Fruit fly (Drosophila melanogaster) whole organism, embryonic: Measurements from ENCODE around the gene CG11350.

Experiments used
- Atf-2 ChIP-seq: fragments of 200-800 bp; sonication (Bioruptor generic); optimal IDR thresholded peaks from 2 replicates; lab custom pipeline; 2016; ENCODE audit warnings: missing biosample characterization, missing genetic modification characterization
- CG10267 ChIP-seq: fragments of 200-800 bp; sonication (Bioruptor generic); optimal IDR thresholded peaks from 2 replicates; lab custom pipeline; 2018; ENCODE audit warnings: missing biosample characterization, mild to moderate bottlenecking, missing genetic modification characterization, moderate library complexity
- CG15011 ChIP-seq: fragments of 200-800 bp; sonication (Bioruptor generic); optimal IDR thresholded peaks from 3 replicates; lab custom pipeline; 2018; ENCODE audit warnings: missing biosample characterization, mild to moderate bottlenecking, missing genetic modification characterization
- CG15696 ChIP-seq: fragments of 200-800 bp; sonication (Bioruptor generic); optimal IDR thresholded peaks from 2 replicates; lab custom pipeline; 2019; ENCODE audit warnings: missing biosample characterization, mild to moderate bottlenecking, missing genetic modification characterization, moderate library complexity
- CG1647 ChIP-seq: fragments of 200-800 bp; sonication (Bioruptor generic); optimal IDR thresholded peaks from 3 replicates; lab custom pipeline; 2016; ENCODE audit warnings: missing biosample characterization, missing genetic modification characterization
- CG2202 ChIP-seq: fragments of 200-800 bp; sonication (Bioruptor generic); optimal IDR thresholded peaks from 2 replicates; lab custom pipeline; 2018; ENCODE audit warnings: missing biosample characterization, mild to moderate bottlenecking, missing genetic modification characterization
- CG2875 ChIP-seq: fragments of 200-800 bp; sonication (Bioruptor generic); optimal IDR thresholded peaks from 2 replicates; lab custom pipeline; 2017; ENCODE audit warnings: missing biosample characterization, mild to moderate bottlenecking, missing genetic modification characterization, missing genetic modification reagents
- CG30403 ChIP-seq: fragments of 200-800 bp; sonication (Bioruptor generic); optimal IDR thresholded peaks from 3 replicates; lab custom pipeline; 2016; ENCODE audit warnings: missing biosample characterization, missing genetic modification characterization
- CG32767 ChIP-seq: fragments of 200-800 bp; sonication (Bioruptor generic); IDR thresholded peaks from 2 replicates; pipeline ENCODE4 v1.3.6; 2022; ENCODE audit warnings: missing biosample characterization, missing genetic modification characterization
- CG43689 ChIP-seq: fragments of 200-800 bp; sonication (Bioruptor generic); IDR thresholded peaks from 2 replicates; pipeline ENCODE4 v1.3.6; 2022; ENCODE audit warnings: missing biosample characterization, missing genetic modification characterization
- CG4820 ChIP-seq: fragments of 200-800 bp; sonication (Bioruptor generic); optimal IDR thresholded peaks from 3 replicates; lab custom pipeline; 2016; ENCODE audit warnings: missing biosample characterization, missing genetic modification characterization
- CG5245 ChIP-seq: fragments of 200-800 bp; sonication (Bioruptor generic); optimal IDR thresholded peaks from 3 replicates; lab custom pipeline; 2016; ENCODE audit warnings: missing biosample characterization, missing genetic modification characterization
- CG6254 ChIP-seq: fragments of 200-800 bp; sonication (Bioruptor generic); optimal IDR thresholded peaks from 3 replicates; lab custom pipeline; 2017; ENCODE audit warnings: mild to moderate bottlenecking, missing biosample characterization, missing genetic modification reagents, missing genetic modification characterization
- CG6272 ChIP-seq: fragments of 200-800 bp; sonication (Bioruptor generic); IDR thresholded peaks from 2 replicates; pipeline ENCODE4 v1.3.6; 2022; ENCODE audit warnings: missing biosample characterization, missing genetic modification characterization
- CG7372 ChIP-seq: fragments of 200-800 bp; sonication (Bioruptor generic); IDR thresholded peaks from 2 replicates; pipeline ENCODE4 v1.3.6; 2022; ENCODE audit warnings: missing biosample characterization, missing genetic modification characterization
- CG7963 ChIP-seq: fragments of 200-800 bp; sonication (Bioruptor generic); IDR thresholded peaks from 3 replicates; pipeline ENCODE4 v1.3.6; 2022; ENCODE audit warnings: missing biosample characterization, missing genetic modification characterization; ENCODE audit not compliant: partially characterized antibody
- CG8359 ChIP-seq: fragments of 200-800 bp; sonication (Bioruptor generic); optimal IDR thresholded peaks from 2 replicates; lab custom pipeline; 2017; ENCODE audit warnings: missing biosample characterization, mild to moderate bottlenecking, missing genetic modification characterization, borderline replicate concordance
- CG9876 ChIP-seq: fragments of 200-800 bp; sonication (Bioruptor generic); optimal IDR thresholded peaks from 2 replicates; lab custom pipeline; 2016; ENCODE audit warnings: missing biosample characterization, missing genetic modification characterization
- Chrac-16 ChIP-seq: fragments of 200-800 bp; sonication (Bioruptor generic); optimal IDR thresholded peaks from 3 replicates; lab custom pipeline; 2016; ENCODE audit warnings: missing biosample characterization, missing genetic modification characterization
- Dip2 ChIP-seq: fragments of 200-800 bp; sonication (Bioruptor generic); IDR thresholded peaks from 2 replicates; pipeline ENCODE4 v1.3.6; 2022; ENCODE audit warnings: missing biosample characterization, missing genetic modification characterization
- Dref ChIP-seq: fragments of 200-800 bp; sonication (Bioruptor generic); IDR thresholded peaks from 2 replicates; pipeline ENCODE4 v1.3.6; 2022; ENCODE audit warnings: missing biosample characterization, missing genetic modification characterization
- GATAe ChIP-seq: fragments of 200-800 bp; sonication (Bioruptor generic); conservative IDR thresholded peaks from 2 replicates; pipeline ENCODE4 v1.3.6; 2022; ENCODE audit warnings: missing biosample characterization, missing genetic modification characterization
- Gsc ChIP-seq: fragments of 200-800 bp; sonication (Bioruptor generic); IDR thresholded peaks from 2 replicates; pipeline ENCODE4 v1.3.6; 2022; ENCODE audit warnings: missing biosample characterization, missing genetic modification characterization
- HmgZ ChIP-seq: fragments of 200-800 bp; sonication (Bioruptor generic); optimal IDR thresholded peaks from 2 replicates; lab custom pipeline; 2018; ENCODE audit warnings: missing biosample characterization, mild to moderate bottlenecking, missing genetic modification characterization
- Med ChIP-seq: fragments of 200-800 bp; sonication (Bioruptor generic); peaks from one replicate; lab custom pipeline; 2016; ENCODE audit warnings: missing biosample characterization, missing genetic modification characterization, mild to moderate bottlenecking, inconsistent platforms, moderate library complexity
- Spps ChIP-seq: fragments of 200-800 bp; sonication (Bioruptor generic); optimal IDR thresholded peaks from 2 replicates; lab custom pipeline; 2018; ENCODE audit warnings: missing biosample characterization, mild to moderate bottlenecking, missing genetic modification characterization
- Xbp1 ChIP-seq: fragments of 200-800 bp; sonication (Bioruptor generic); optimal IDR thresholded peaks from 3 replicates; lab custom pipeline; 2016; ENCODE audit warnings: missing biosample characterization, mild to moderate bottlenecking, missing genetic modification characterization
- ab ChIP-seq: fragments of 200-800 bp; sonication (Bioruptor generic); optimal IDR thresholded peaks from 2 replicates; lab custom pipeline; 2016; ENCODE audit warnings: missing biosample characterization, missing genetic modification characterization
- ato ChIP-seq: fragments of 200-800 bp; sonication (Bioruptor generic); IDR thresholded peaks from 2 replicates; pipeline ENCODE4 v1.3.6; 2022; ENCODE audit warnings: missing biosample characterization, missing genetic modification characterization; ENCODE audit not compliant: partially characterized antibody
- az2 ChIP-seq: fragments of 200-800 bp; sonication (Bioruptor generic); optimal IDR thresholded peaks from 3 replicates; lab custom pipeline; 2016; ENCODE audit warnings: missing biosample characterization, missing genetic modification characterization
- btn ChIP-seq: fragments of 200-800 bp; sonication (Bioruptor generic); optimal IDR thresholded peaks from 2 replicates; lab custom pipeline; 2016; ENCODE audit warnings: missing biosample characterization, missing genetic modification characterization
- cad ChIP-seq: fragments of >200 bp; optimal IDR thresholded peaks from 2 replicates; lab custom pipeline; 2017; ENCODE audit warnings: missing biosample characterization, missing genetic modification characterization
- chm ChIP-seq: fragments of 200-800 bp; sonication (Bioruptor generic); IDR thresholded peaks from 2 replicates; pipeline ENCODE4 v1.3.6; 2022; ENCODE audit warnings: missing biosample characterization, missing genetic modification characterization
- ci ChIP-seq: fragments of 200-800 bp; sonication (Bioruptor generic); IDR thresholded peaks from 3 replicates; pipeline ENCODE4 v1.3.6; 2022; ENCODE audit warnings: missing biosample characterization, missing genetic modification characterization
- croc ChIP-seq: fragments of 200-800 bp; sonication (Bioruptor generic); conservative IDR thresholded peaks from 3 replicates; pipeline ENCODE4 v1.3.6; 2022; ENCODE audit warnings: missing biosample characterization, missing genetic modification characterization
- dmrt99B ChIP-seq: fragments of 200-800 bp; sonication (Bioruptor generic); optimal IDR thresholded peaks from 2 replicates; lab custom pipeline; 2018; ENCODE audit warnings: missing biosample characterization, mild to moderate bottlenecking, missing genetic modification characterization, moderate library complexity
- gcm ChIP-seq: fragments of 200-800 bp; sonication (Bioruptor generic); optimal IDR thresholded peaks from 2 replicates; lab custom pipeline; 2019; ENCODE audit warnings: missing biosample characterization, mild to moderate bottlenecking, missing genetic modification characterization, moderate library complexity
- grn ChIP-seq: fragments of 200-800 bp; sonication (Bioruptor generic); optimal IDR thresholded peaks from 3 replicates; lab custom pipeline; 2017; ENCODE audit warnings: missing biosample characterization, missing genetic modification characterization
- ham ChIP-seq: fragments of 200-800 bp; sonication (Bioruptor generic); IDR thresholded peaks from 2 replicates; pipeline ENCODE4 v1.3.6; 2022; ENCODE audit warnings: missing biosample characterization, missing genetic modification characterization
- ind ChIP-seq: fragments of 200-800 bp; sonication (Bioruptor generic); optimal IDR thresholded peaks from 3 replicates; lab custom pipeline; 2016; ENCODE audit warnings: missing biosample characterization, missing genetic modification characterization
- lab ChIP-seq: fragments of 200-800 bp; sonication (Bioruptor generic); optimal IDR thresholded peaks from 3 replicates; lab custom pipeline; 2017; ENCODE audit warnings: missing biosample characterization, missing genetic modification characterization, mild to moderate bottlenecking, moderate library complexity, missing genetic modification reagents
- lola ChIP-seq, 3 experiments: fragments of >200 bp in 2 of 3; fragments of 200-800 bp in 1 of 3; sonication (Bioruptor generic) in 1 of 3; optimal IDR thresholded peaks; 2 replicates each; lab custom pipeline; 2017 to 2019; ENCODE audit warnings: missing biosample characterization in 3 of 3, missing genetic modification characterization in 3 of 3, mild to moderate bottlenecking in 1 of 3, moderate library complexity in 1 of 3
- lov ChIP-seq, 2 experiments: fragments of 200-800 bp in 1 of 2; fragments of >200 bp in 1 of 2; sonication (Bioruptor generic) in 1 of 2; IDR thresholded peaks in 1 of 2; optimal IDR thresholded peaks in 1 of 2; 2 replicates in 1 of 2; 3 replicates in 1 of 2; pipeline versions ENCODE4 v1.3.6 to Lab custom; 2017 to 2022; ENCODE audit warnings: missing biosample characterization in 1 of 2, missing genetic modification characterization in 1 of 2
- phol ChIP-seq: fragments of 200-800 bp; sonication (Bioruptor generic); optimal IDR thresholded peaks from 3 replicates; lab custom pipeline; 2018; ENCODE audit warnings: missing biosample characterization, mild to moderate bottlenecking, missing genetic modification characterization, moderate library complexity
- row ChIP-seq: fragments of 200-800 bp; sonication (Bioruptor generic); IDR thresholded peaks from 3 replicates; pipeline ENCODE4 v1.3.6; 2022; ENCODE audit warnings: missing biosample characterization, missing genetic modification characterization
- sna ChIP-seq: fragments of 200-800 bp; sonication (Bioruptor generic); IDR thresholded peaks from 2 replicates; pipeline ENCODE4 v1.3.6; 2022; ENCODE audit warnings: missing biosample characterization, missing genetic modification characterization; ENCODE audit not compliant: partially characterized antibody
- so ChIP-seq: fragments of 200-800 bp; sonication (Bioruptor generic); IDR thresholded peaks from 3 replicates; pipeline ENCODE4 v1.3.6; 2022; ENCODE audit warnings: missing biosample characterization, missing genetic modification characterization
- sug ChIP-seq: fragments of 200-800 bp; optimal IDR thresholded peaks from 2 replicates; lab custom pipeline; 2019; ENCODE audit warnings: missing biosample characterization, mild to moderate bottlenecking, missing genetic modification characterization, moderate library complexity
- trh ChIP-seq: fragments of 200-800 bp; sonication (Bioruptor generic); optimal IDR thresholded peaks from 2 replicates; lab custom pipeline; 2016; ENCODE audit warnings: missing biosample characterization, missing genetic modification characterization

Gene CG11350

dm6 chr3L:4474946-4475470, 7.6 kb upstream of the CG11350 start (continued):
- TF ChIP-seq so (GFP tag; lab: Robert Waterston, UW): 0 out of 3 replicates have a peak, but pooled peaks have one; percentile 77
- no peak for TF ChIP-seq Chrac-16
- peak; percentile 75 for TF ChIP-seq Xbp1 (GFP tag; lab: Kevin White, UChicago)
- TF ChIP-seq az2 (GFP tag; lab: Kevin White, UChicago): peak; percentile 73
- TF ChIP-seq Dref (GFP tag; lab: Robert Waterston, UW): no peak
- TF ChIP-seq croc (GFP tag; lab: Robert Waterston, UW): no peak
- peak; percentile 73 for TF ChIP-seq trh (GFP tag; lab: Kevin White, UChicago)
- TF ChIP-seq CG4820 (GFP tag; lab: Kevin White, UChicago): peak; percentile 14
- TF ChIP-seq Gsc (GFP tag; lab: Robert Waterston, UW): no peak
- no peak for TF ChIP-seq CG7963
- no peak for TF ChIP-seq cad
- TF ChIP-seq CG5245 (GFP tag; lab: Kevin White, UChicago): peak; percentile 69
- TF ChIP-seq ci (GFP tag; lab: Robert Waterston, UW): peak; percentile 98
- TF ChIP-seq lov (optimal IDR thresholded peaks at IDR 0.05; lab: Kevin White, UChicago): no peak
- TF ChIP-seq lov (GFP tag; IDR thresholded peaks at IDR 0.05; lab: Robert Waterston, UW): peak; percentile 90; the same call in 2 of the 3 replicates
- TF ChIP-seq CG43689: peak; percentile 66
- peak; percentile 87 for TF ChIP-seq CG2875 (GFP tag; lab: Kevin White, UChicago)
- TF ChIP-seq ato (GFP tag; lab: Robert Waterston, UW): no peak
- TF ChIP-seq CG6254: peak; percentile 83
- peak; percentile 72 for TF ChIP-seq sug (tag; lab: Kevin White, UChicago)
- no peak for TF ChIP-seq sna (GFP tag; lab: Robert Waterston, UW)
- peak; percentile 89; the same call in 1 of the 2 replicates for TF ChIP-seq chm (GFP tag; lab: Robert Waterston, UW)
- peak; percentile 48 for TF ChIP-seq btn (GFP tag; lab: Kevin White, UChicago)
- peak; percentile 72 for TF ChIP-seq dmrt99B (tag; lab: Kevin White, UChicago)
- peak; percentile 82 for TF ChIP-seq HmgZ (tag; lab: Kevin White, UChicago)
- no peak for TF ChIP-seq gcm (GFP tag; lab: Kevin White, UChicago)
- TF ChIP-seq Med (GFP tag; lab: Kevin White, UChicago): peak; percentile 99
- peak; percentile 86 for TF ChIP-seq CG15011 (GFP tag; lab: Kevin White, UChicago)
- TF ChIP-seq ab (GFP tag; lab: Kevin White, UChicago): no peak
- TF ChIP-seq CG6272 (GFP tag; lab: Robert Waterston, UW): no peak
- peak; percentile 97 for TF ChIP-seq lab
- peak; percentile 52 for TF ChIP-seq CG1647 (GFP tag; lab: Kevin White, UChicago)
- no peak for TF ChIP-seq CG15696 (tag; lab: Kevin White, UChicago)
- TF ChIP-seq Spps (tag; lab: Kevin White, UChicago): peak; percentile 43
- peak; percentile 81 for TF ChIP-seq CG8359
- TF ChIP-seq phol (tag; lab: Kevin White, UChicago): peak; percentile 75
- TF ChIP-seq CG32767: peak; percentile 35; the same call in 1 of the 2 replicates
- TF ChIP-seq Atf-2 (GFP tag; lab: Kevin White, UChicago): no peak
- TF ChIP-seq CG9876 (GFP tag; lab: Kevin White, UChicago): peak; percentile 40
- TF ChIP-seq ind (GFP tag; lab: Kevin White, UChicago): peak; percentile 37
- peak; percentile 71 for TF ChIP-seq grn
- peak; percentile 75 for TF ChIP-seq CG10267 (tag; lab: Kevin White, UChicago)
- 0 out of 3 replicates have a peak, but pooled peaks have one; percentile 6 for TF ChIP-seq row
- TF ChIP-seq GATAe (GFP tag; lab: Robert Waterston, UW): no peak
- TF ChIP-seq lola (GFP tag; optimal IDR thresholded peaks at IDR 0.05; lab: Kevin White, UChicago): no peak
- no peak for TF ChIP-seq Dip2 (GFP tag; lab: Robert Waterston, UW)
- no peak for TF ChIP-seq ham (GFP tag; lab: Robert Waterston, UW)
- no peak; the same call in 1 of the 2 replicates for TF ChIP-seq CG7372
- peak; percentile 14 for TF ChIP-seq CG30403
- peak; percentile 78 for TF ChIP-seq CG2202 (tag; lab: Kevin White, UChicago)
